Worm (Caenorhabditis elegans) whole organism, early embryonic: ENCODE data around the gene fip-5.

ENCODE experiments used
- B0310.2 ChIP-seq: sonication (generic microtip); optimal IDR thresholded peaks from 2 replicates; lab custom pipeline; 2016; ENCODE audit warnings: mild to moderate bottlenecking, missing genetic modification characterization, missing compliant biosample characterization
- aly-1 ChIP-seq: sonication (generic microtip); optimal IDR thresholded peaks from 2 replicates; lab custom pipeline; 2016; ENCODE audit warnings: missing genetic modification characterization, missing compliant biosample characterization

- TF ChIP-seq aly-1 (tag; lab: Kevin White, UChicago): no peak
- no peak for TF ChIP-seq B0310.2 (tag; lab: Kevin White, UChicago)
Measured at ce11 chrX:10310366-10310765, 7.8 kb downstream of the fip-5 start, which contains the start of gene F41E7.6.
